Worm (Caenorhabditis elegans): ENCODE data around the gene Y6G8.16.

Y6G8.16 gene

ce11 chrV:17584352-17584843 is 21.8 kb upstream of the Y6G8.16 start, which contains the start of gene fbxa-133:
Gene fbxa-133 (plus strand): TSS chrV:17584793.
- 0 out of 2 replicates have a peak, but pooled peaks have one; percentile 26 for TF ChIP-seq D1046.2 (GFP tag; IDR thresholded peaks at IDR 0.05)
- TF ChIP-seq set-16 (GFP tag; IDR thresholded peaks at IDR 0.05): peak; percentile 65

- TF ChIP-seq set-16 (GFP tag; IDR thresholded peaks at IDR 0.05): peak; percentile 54; the same call in 1 of the 2 replicates
- no peak for TF ChIP-seq mep-1 (tag; optimal IDR thresholded peaks at IDR 0.05)
- TF ChIP-seq F26F4.8 (GFP tag; conservative IDR thresholded peaks at IDR 0.05): 0 out of 2 replicates have a peak, but pooled peaks have one; percentile 17
- no peak for TF ChIP-seq spr-3 (GFP tag; optimal IDR thresholded peaks at IDR 0.05)
- TF ChIP-seq snpc-4 (tag; optimal IDR thresholded peaks at IDR 0.05): no peak
- no peak for TF ChIP-seq nhr-102 (tag; optimal IDR thresholded peaks at IDR 0.05)
Measured at ce11 chrV:17595691-17596090, 10.5 kb upstream of the Y6G8.16 start.

ce11 chrV:17598810-17599209 is 7.3 kb upstream of the Y6G8.16 start, which contains the start of gene Y6G8.2:
Gene Y6G8.2 (minus strand): TSS chrV:17598956.
- TF ChIP-seq pqm-1 (tag; optimal IDR thresholded peaks at IDR 0.05) (peak; percentile 78), vab-7 (GFP tag; IDR thresholded peaks at IDR 0.05) (no peak), egl-43 (GFP tag; IDR thresholded peaks at IDR 0.05) (no peak), duxl-1 (tag; optimal IDR thresholded peaks at IDR 0.05; ENCODE audit: poor library complexity) (peak; percentile 5), nhr-77 (tag; optimal IDR thresholded peaks at IDR 0.05) (peak; percentile 12), dmd-6 (GFP tag; IDR thresholded peaks at IDR 0.05) (peak; percentile 26; the same call in 1 of the 2 replicates), nhr-28 (tag; optimal IDR thresholded peaks at IDR 0.05) (peak; percentile 44), dve-1 (tag; optimal IDR thresholded peaks at IDR 0.05; ENCODE audit: insufficient read depth) (peak; percentile 46), dmd-8 (GFP tag; IDR thresholded peaks at IDR 0.05) (no peak), daf-8 (GFP tag; IDR thresholded peaks at IDR 0.05) (no peak), R02D3.7 (tag; optimal IDR thresholded peaks at IDR 0.05) (no peak), lsy-2 (tag; optimal IDR thresholded peaks at IDR 0.05) (no peak), hlh-11 (tag; optimal IDR thresholded peaks at IDR 0.05) (peak; percentile 22), daf-16 (GFP tag; optimal IDR thresholded peaks at IDR 0.05) (peak in 1 of 2 experiments; percentile 20), daf-16 (tag; optimal IDR thresholded peaks at IDR 0.05) (peak; percentile 97), ztf-7 (tag; optimal IDR thresholded peaks at IDR 0.05) (no peak), hlh-30 (tag; optimal IDR thresholded peaks at IDR 0.05; ENCODE audit: insufficient read depth) (no peak)

ce11 chrV:17601520-17601919 is 4.6 kb upstream of the Y6G8.16 start, which contains the start of gene ztf-25:
Gene ztf-25 (plus strand): TSS chrV:17601820.
- TF ChIP-seq F49E8.2 (tag; optimal IDR thresholded peaks at IDR 0.05; ENCODE audit: borderline replicate concordance) (no peak), F26F4.8 (GFP tag; conservative IDR thresholded peaks at IDR 0.05) (no peak), ceh-44 (GFP tag; IDR thresholded peaks at IDR 0.05) (no peak), php-3 (GFP tag; IDR thresholded peaks at IDR 0.05) (no peak), snpc-4 (tag; optimal IDR thresholded peaks at IDR 0.05) (no peak), lin-1 (GFP tag; IDR thresholded peaks at IDR 0.05) (no peak), hlh-30 (tag; optimal IDR thresholded peaks at IDR 0.05; ENCODE audit: insufficient read depth) (no peak), ctbp-1 (GFP tag; IDR thresholded peaks at IDR 0.05) (no peak), lin-29 (GFP tag; IDR thresholded peaks at IDR 0.05) (no peak), tra-1 (GFP tag; IDR thresholded peaks at IDR 0.05) (no peak), F10B5.3 (tag; optimal IDR thresholded peaks at IDR 0.05) (no peak), daf-8 (GFP tag; IDR thresholded peaks at IDR 0.05) (no peak), fos-1 (tag; optimal IDR thresholded peaks at IDR 0.05) (no peak), Y48G9A.11 (GFP tag; IDR thresholded peaks at IDR 0.05) (no peak), zip-11 (GFP tag; IDR thresholded peaks at IDR 0.05) (no peak), madf-9 (GFP tag; conservative IDR thresholded peaks at IDR 0.05) (no peak), zfp-2 (tag; optimal IDR thresholded peaks at IDR 0.05) (no peak), ztf-11 (tag; optimal IDR thresholded peaks at IDR 0.05) (no peak), ceh-62 (tag; optimal IDR thresholded peaks at IDR 0.05) (no peak)
